Fruit fly (Drosophila melanogaster): Measurements from ENCODE around the gene CG11816.
A peak's percentile ranks its signal among the peaks of the same experiment; 100 is the strongest.

CG11816 gene

dm6 chrX:13563483-13564443 is 8.2 kb upstream of the CG11816 start, which contains the start of the genes CG46311 and Tpst (continued):
- TF ChIP-seq CG10979 (tag; optimal IDR thresholded peaks at IDR 0.05) (peak; percentile 100), CG6813 (GFP tag; optimal IDR thresholded peaks at IDR 0.05) (peak; percentile 37), CG16863 (GFP tag; optimal IDR thresholded peaks at IDR 0.05) (peak; percentile 48), CG3281 (GFP tag; optimal IDR thresholded peaks at IDR 0.05) (peak; percentile 27), Med (GFP tag) (peak; percentile 95), dm (GFP tag; optimal IDR thresholded peaks at IDR 0.05) (peak; percentile 63), CG15696 (tag; optimal IDR thresholded peaks at IDR 0.05) (peak; percentile 74), Ets65A (GFP tag) (peak; percentile 96), nerfin-2 (GFP tag; IDR thresholded peaks at IDR 0.05; ENCODE audit: partially characterized antibody) (no peak), hkb (optimal IDR thresholded peaks at IDR 0.05) (no peak), hkb (GFP tag; IDR thresholded peaks at IDR 0.05) (0 out of 2 replicates have a peak, but pooled peaks have one; percentile 25), Hand (GFP tag; optimal IDR thresholded peaks at IDR 0.05) (no peak), CG31224 (GFP tag; IDR thresholded peaks at IDR 0.05) (peak; percentile 36; the same call in 1 of the 2 replicates), CG15479 (GFP tag; optimal IDR thresholded peaks at IDR 0.05) (no peak), Ravus (GFP tag; IDR thresholded peaks at IDR 0.05) (peak; percentile 4; the same call in 1 of the 2 replicates), Hmr (GFP tag; optimal IDR thresholded peaks at IDR 0.05) (peak; percentile 88), Pdp1 (GFP tag; optimal IDR thresholded peaks at IDR 0.05) (peak; percentile 61), tna (GFP tag; IDR thresholded peaks at IDR 0.05; ENCODE audit: partially characterized antibody) (no peak; the same call in 1 of the 2 replicates), crol (GFP tag; IDR thresholded peaks at IDR 0.05) (peak; percentile 45), Mrtf (GFP tag; IDR thresholded peaks at IDR 0.05) (peak; percentile 54; the same call in 2 of the 3 replicates), HLHmδ (GFP tag; optimal IDR thresholded peaks at IDR 0.05) (peak; percentile 50), cwo (GFP tag; optimal IDR thresholded peaks at IDR 0.05) (no peak), gem (tag; optimal IDR thresholded peaks at IDR 0.05) (peak; percentile 50), CG13424 (tag; optimal IDR thresholded peaks at IDR 0.05) (peak; percentile 48), Hsf (GFP tag; optimal IDR thresholded peaks at IDR 0.05) (peak; percentile 74), salm (tag; optimal IDR thresholded peaks at IDR 0.05) (no peak), Hr51 (GFP tag; optimal IDR thresholded peaks at IDR 0.05) (peak; percentile 5 to 35), caup (GFP tag; optimal IDR thresholded peaks at IDR 0.05; ENCODE audit: severe bottlenecking) (peak; percentile 61), unc-4 (GFP tag; IDR thresholded peaks at IDR 0.05; ENCODE audit: partially characterized antibody) (0 out of 2 replicates have a peak, but pooled peaks have one; percentile 34), corto (GFP tag; optimal IDR thresholded peaks at IDR 0.05) (no peak), D19B (GFP tag; optimal IDR thresholded peaks at IDR 0.05) (no peak), CG14667 (GFP tag; IDR thresholded peaks at IDR 0.05) (peak; percentile 51), NC2α (GFP tag; optimal IDR thresholded peaks at IDR 0.05) (peak; percentile 46), fd102C (GFP tag; optimal IDR thresholded peaks at IDR 0.05) (no peak), CG10274 (GFP tag; optimal IDR thresholded peaks at IDR 0.05) (no peak), CG18599 (GFP tag; optimal IDR thresholded peaks at IDR 0.05) (peak; percentile 63), sug (tag; optimal IDR thresholded peaks at IDR 0.05) (no peak), ara (GFP tag; IDR thresholded peaks at IDR 0.05) (peak; percentile 58), dan (GFP tag; IDR thresholded peaks at IDR 0.05) (no peak), knrl (GFP tag; IDR thresholded peaks at IDR 0.05; ENCODE audit: partially characterized antibody) (peak; percentile 48; the same call in 1 of the 3 replicates), CG18764 (GFP tag; optimal IDR thresholded peaks at IDR 0.05) (peak; percentile 49), Atf-2 (GFP tag; optimal IDR thresholded peaks at IDR 0.05) (peak; percentile 31), CG17328 (GFP tag; IDR thresholded peaks at IDR 0.05) (peak; percentile 77), da (GFP tag; optimal IDR thresholded peaks at IDR 0.05) (peak; percentile 9), CG2129 (GFP tag; IDR thresholded peaks at IDR 0.05; ENCODE audit: partially characterized antibody) (no peak), scrt (GFP tag; optimal IDR thresholded peaks at IDR 0.05) (peak; percentile 48)

All from whole organism, embryonic.